Worm (Caenorhabditis elegans) whole organism, L3 larva: ENCODE data around the gene F21D9.11.
"Not testable (repeated sequence)": the region's sequence is repeated elsewhere in the genome, so short reads cannot be mapped to it uniquely, and the experiment has no call there.

ENCODE experiments used
- aly-2 ChIP-seq: fragments of 150-350 bp; optimal IDR thresholded peaks from 2 replicates; lab custom pipeline; 2014; ENCODE audit warnings: missing biosample characterization, missing genetic modification characterization
- ceh-16 ChIP-seq: sonication (generic microtip); optimal IDR thresholded peaks from 2 replicates; lab custom pipeline; 2017; ENCODE audit warnings: missing biosample characterization, missing genetic modification characterization
- ceh-82 ChIP-seq: fragments of 150-350 bp; optimal IDR thresholded peaks from 2 replicates; lab custom pipeline; 2014; ENCODE audit warnings: missing biosample characterization, missing genetic modification characterization
- daf-12 ChIP-seq: fragments of 150-350 bp; optimal IDR thresholded peaks from 2 replicates; lab custom pipeline; 2014; ENCODE audit warnings: missing biosample characterization, missing genetic modification reagents, missing genetic modification characterization
- egl-27 ChIP-seq: sonication (generic microtip); optimal IDR thresholded peaks from 4 replicates; lab custom pipeline; 2017; ENCODE audit warnings: missing biosample characterization, missing genetic modification reagents, missing genetic modification characterization
- elt-2 ChIP-seq: sonication (generic microtip); optimal IDR thresholded peaks from 2 replicates; lab custom pipeline; 2016; ENCODE audit warnings: missing genetic modification reagents, mild to moderate bottlenecking, missing genetic modification characterization, missing compliant biosample characterization
- elt-3 ChIP-seq, 3 experiments: fragments of 150-350 bp in 1 of 3; sonication (generic microtip) in 2 of 3; optimal IDR thresholded peaks; 2 replicates in 2 of 3; 4 replicates in 1 of 3; lab custom pipeline; 2014 to 2017; ENCODE audit warnings: missing biosample characterization in 3 of 3, missing genetic modification characterization in 3 of 3
- eor-1 ChIP-seq, 2 experiments: fragments of 150-350 bp; optimal IDR thresholded peaks; 2 replicates each; lab custom pipeline; 2014 to 2018; ENCODE audit warnings: missing biosample characterization in 2 of 2, missing genetic modification characterization in 2 of 2
- fos-1 ChIP-seq: fragments of 150-350 bp; optimal IDR thresholded peaks from 2 replicates; lab custom pipeline; 2014; ENCODE audit warnings: missing biosample characterization, missing genetic modification characterization
- hmg-11 ChIP-seq: sonication (generic microtip); optimal IDR thresholded peaks from 2 replicates; lab custom pipeline; 2016; ENCODE audit warnings: missing genetic modification characterization, missing compliant biosample characterization
- jun-1 ChIP-seq: fragments of 150-350 bp; optimal IDR thresholded peaks from 2 replicates; lab custom pipeline; 2014; ENCODE audit warnings: missing biosample characterization, missing genetic modification reagents, missing genetic modification characterization
- lin-39 ChIP-seq: fragments of 150-350 bp; optimal IDR thresholded peaks from 2 replicates; lab custom pipeline; 2018; ENCODE audit warnings: missing biosample characterization, missing genetic modification reagents, missing genetic modification characterization
- mdl-1 ChIP-seq: fragments of 150-350 bp; optimal IDR thresholded peaks from 2 replicates; lab custom pipeline; 2014; ENCODE audit warnings: missing biosample characterization, missing genetic modification characterization
- mml-1 ChIP-seq: fragments of 150-350 bp; sonication (generic microtip); optimal IDR thresholded peaks from 3 replicates; lab custom pipeline; 2014; ENCODE audit warnings: missing biosample characterization, missing genetic modification characterization
- nfya-1 ChIP-seq: sonication (generic microtip); optimal IDR thresholded peaks from 2 replicates; lab custom pipeline; 2017; ENCODE audit warnings: missing genetic modification characterization, mild to moderate bottlenecking, missing compliant biosample characterization, antibody characterized with exemption, moderate library complexity; ENCODE audit not compliant: insufficient read depth
- nhr-11 ChIP-seq: fragments of 150-350 bp; optimal IDR thresholded peaks from 2 replicates; lab custom pipeline; 2014; ENCODE audit warnings: missing biosample characterization, missing genetic modification characterization
- nhr-23 ChIP-seq: fragments of 150-350 bp; optimal IDR thresholded peaks from 2 replicates; lab custom pipeline; 2014; ENCODE audit warnings: missing biosample characterization, missing genetic modification reagents, missing genetic modification characterization
- nhr-25 ChIP-seq: sonication (generic microtip); optimal IDR thresholded peaks from 2 replicates; lab custom pipeline; 2017; ENCODE audit warnings: missing biosample characterization, missing genetic modification characterization
- nhr-28 ChIP-seq: fragments of 150-350 bp; optimal IDR thresholded peaks from 2 replicates; lab custom pipeline; 2014; ENCODE audit warnings: missing biosample characterization, missing genetic modification characterization
- nhr-43 ChIP-seq: sonication (generic microtip); optimal IDR thresholded peaks from 2 replicates; lab custom pipeline; 2016; ENCODE audit warnings: mild to moderate bottlenecking, missing genetic modification characterization, missing compliant biosample characterization; ENCODE audit not compliant: poor library complexity, severe bottlenecking
- nhr-76 ChIP-seq: fragments of 150-350 bp; sonication (generic microtip); optimal IDR thresholded peaks from 5 replicates; lab custom pipeline; 2014; ENCODE audit warnings: missing biosample characterization, missing genetic modification characterization
- pha-4 ChIP-seq: fragments of 150-350 bp; optimal IDR thresholded peaks from 2 replicates; lab custom pipeline; 2014; ENCODE audit warnings: missing biosample characterization, missing genetic modification reagents, missing genetic modification characterization
- pqm-1 ChIP-seq: fragments of 150-350 bp; optimal IDR thresholded peaks from 2 replicates; lab custom pipeline; 2017; ENCODE audit warnings: missing biosample characterization, missing genetic modification characterization, inconsistent platforms
- skn-1 ChIP-seq: fragments of 150-350 bp; optimal IDR thresholded peaks from 2 replicates; lab custom pipeline; 2014; ENCODE audit warnings: missing biosample characterization, missing genetic modification characterization
- snpc-4 ChIP-seq: fragments of 150-350 bp; optimal IDR thresholded peaks from 2 replicates; lab custom pipeline; 2014; ENCODE audit warnings: missing biosample characterization, missing genetic modification characterization
- unc-62 ChIP-seq: fragments of 150-350 bp; sonication (generic microtip); optimal IDR thresholded peaks from 4 replicates; lab custom pipeline; 2014; ENCODE audit warnings: missing biosample characterization, missing genetic modification reagents, missing genetic modification characterization
- ztf-11 ChIP-seq: fragments of 150-350 bp; optimal IDR thresholded peaks from 2 replicates; lab custom pipeline; 2014; ENCODE audit warnings: missing biosample characterization, missing genetic modification characterization
- ztf-4 ChIP-seq: fragments of 150-350 bp; optimal IDR thresholded peaks from 2 replicates; lab custom pipeline; 2014; ENCODE audit warnings: missing biosample characterization, missing genetic modification characterization

Gene F21D9.11

DNA sequence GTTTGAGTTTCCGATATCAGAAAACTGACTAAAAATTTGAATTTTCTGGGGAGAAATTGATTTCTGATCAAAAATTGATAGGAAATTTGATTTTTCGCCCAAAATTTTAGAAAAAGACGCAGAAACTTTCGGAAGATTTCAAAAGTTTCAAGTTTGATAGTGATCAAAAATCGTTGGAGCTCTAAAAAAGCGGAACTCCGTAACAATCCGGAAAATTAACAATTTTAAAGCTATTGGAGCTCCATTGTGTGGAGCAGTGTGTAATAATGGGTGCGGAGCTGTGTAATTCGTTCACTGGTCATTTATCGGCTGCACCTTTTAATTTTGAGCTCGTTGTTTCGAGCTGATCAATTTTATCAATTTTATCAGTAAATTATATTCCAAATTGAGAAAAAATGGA is 1.6 kb downstream of the F21D9.11 start, which contains the start of gene F21D9.4:
TSS of gene F21D9.4 (plus strand) at position 301 of the 400 bp plus-strand sequence.
- TF ChIP-seq unc-62 (GFP tag; lab: Kevin White, UChicago), result no peak
- TF ChIP-seq nfya-1 (tag; lab: Kevin White, UChicago), result no peak
- no peak for TF ChIP-seq elt-2 (tag; lab: Kevin White, UChicago)
- no peak for TF ChIP-seq egl-27 (tag; lab: Kevin White, UChicago)
- TF ChIP-seq nhr-43, result no peak
- no peak for TF ChIP-seq pha-4 (tag; lab: Kevin White, UChicago)
- no peak for TF ChIP-seq ceh-16 (tag; lab: Kevin White, UChicago)
- no peak for TF ChIP-seq nhr-11
- no peak for TF ChIP-seq hmg-11 (tag; lab: Kevin White, UChicago)
- no peak for TF ChIP-seq elt-3 (tag; optimal IDR thresholded peaks at IDR 0.05; lab: Kevin White, UChicago)
- TF ChIP-seq daf-12, result no peak
- no peak for TF ChIP-seq nhr-76 (tag; lab: Kevin White, UChicago)
- TF ChIP-seq lin-39 (tag; lab: Kevin White, UChicago), result no peak
- TF ChIP-seq fos-1 (tag; lab: Kevin White, UChicago), result no peak
- no peak for TF ChIP-seq jun-1 (tag; lab: Kevin White, UChicago)
- TF ChIP-seq nhr-28 (tag; lab: Kevin White, UChicago), result no peak
- TF ChIP-seq nhr-25 (tag; lab: Kevin White, UChicago), result no peak
- no peak for TF ChIP-seq skn-1 (tag; lab: Kevin White, UChicago)
- no peak for TF ChIP-seq mdl-1 (tag; lab: Kevin White, UChicago)
- TF ChIP-seq ztf-11 (tag; lab: Kevin White, UChicago), result no peak

DNA sequence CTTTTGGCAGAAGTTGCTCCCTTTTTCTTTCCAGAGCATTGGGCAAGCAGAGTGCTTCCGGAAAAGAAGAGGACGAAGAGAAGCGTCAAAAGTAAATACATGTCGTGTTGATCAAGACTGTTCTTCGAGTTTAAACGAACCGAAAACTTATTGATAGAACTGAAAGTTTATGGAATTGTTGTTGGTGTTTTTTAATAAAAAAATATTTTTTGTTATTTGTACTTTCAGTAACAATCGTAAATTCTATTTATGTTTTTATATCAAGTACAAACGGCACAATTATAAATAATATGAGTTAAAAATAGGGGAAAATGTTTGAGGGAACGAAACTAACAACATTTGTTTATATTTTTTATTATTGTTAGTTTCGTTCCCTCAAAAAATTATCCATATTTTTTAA is 5.7 kb downstream of the F21D9.11 start, which contains the start of gene F21D9.3:
TSS of gene F21D9.3 (minus strand) at position 101 of the 400 bp plus-strand sequence.
- TF ChIP-seq nhr-23 (tag; lab: Kevin White, UChicago) (no peak), elt-3 (tag; optimal IDR thresholded peaks at IDR 0.05; lab: Kevin White, UChicago) (no peak), elt-2 (tag; lab: Kevin White, UChicago) (no peak), ceh-82 (tag; lab: Kevin White, UChicago) (no peak), pha-4 (tag; lab: Kevin White, UChicago) (no peak), mml-1 (tag; lab: Kevin White, UChicago) (no peak)
- TF ChIP-seq, all 47 proteins: peak for 0

DNA sequence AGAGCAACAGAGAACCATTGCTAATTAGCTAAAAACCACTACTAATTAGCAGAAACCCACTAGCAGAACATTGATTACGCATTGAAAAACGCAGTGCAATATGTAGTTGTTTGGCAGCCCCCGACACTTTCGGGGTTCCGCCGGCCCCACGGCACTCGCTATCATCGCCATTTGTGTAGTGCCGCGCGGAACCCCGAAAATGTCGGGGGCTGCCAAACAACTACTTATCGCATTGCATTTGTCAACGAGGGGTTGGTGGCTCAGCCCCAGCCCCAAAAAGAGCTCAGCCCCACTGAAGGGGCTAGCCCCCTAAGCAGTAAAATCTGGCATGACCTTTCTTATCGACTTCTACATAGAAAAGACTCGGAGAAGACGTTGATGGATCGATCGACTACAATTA is 7.5 kb downstream of the F21D9.11 start:
- TF ChIP-seq nfya-1 (tag; lab: Kevin White, UChicago), result no peak
- TF ChIP-seq, all 47 proteins: peak for 0

ce11 chrV:19260686-19261085 is 8.7 kb downstream of the F21D9.11 start:
- TF ChIP-seq daf-12 (no peak), egl-27 (tag; lab: Kevin White, UChicago) (no peak), pqm-1 (tag; lab: Kevin White, UChicago) (no peak), hmg-11 (tag; lab: Kevin White, UChicago) (no peak), aly-2 (tag; lab: Kevin White, UChicago) (no peak), elt-2 (tag; lab: Kevin White, UChicago) (no peak), snpc-4 (tag; lab: Kevin White, UChicago) (no peak), nfya-1 (tag; lab: Kevin White, UChicago) (no peak), ztf-4 (tag; lab: Kevin White, UChicago) (no peak), nhr-11 (no peak)
- TF ChIP-seq, all 47 proteins: peak for 0

DNA sequence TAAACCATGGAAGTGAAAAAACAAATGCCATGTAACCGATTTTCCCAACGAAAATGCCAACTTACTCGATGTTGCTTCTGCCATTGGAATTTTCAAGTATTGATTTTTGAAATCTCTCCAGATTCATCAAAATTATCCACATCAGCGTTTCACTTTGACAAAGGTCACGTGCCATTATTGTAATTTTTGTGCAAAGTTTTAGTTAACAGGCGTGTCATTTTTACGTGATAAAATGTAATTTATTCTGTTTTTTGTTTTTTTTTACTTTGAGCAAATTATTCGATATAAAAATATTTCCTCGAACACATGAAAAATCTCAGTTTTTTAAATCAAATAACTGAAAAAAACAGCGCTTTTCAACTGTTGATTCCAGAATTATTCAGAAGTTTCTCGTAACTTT is 10.4 kb downstream of the F21D9.11 start, which contains the start of gene F21D9.2:
TSS of gene F21D9.2 (minus strand) at position 101 of the 400 bp plus-strand sequence.
- TF ChIP-seq nhr-25 (tag; lab: Kevin White, UChicago), result no peak
- no peak for TF ChIP-seq hmg-11 (tag; lab: Kevin White, UChicago)

- TF ChIP-seq elt-2 (tag; lab: Kevin White, UChicago); nfya-1 (tag; lab: Kevin White, UChicago); eor-1 (tag; optimal IDR thresholded peaks at IDR 0.05; lab: Kevin White, UChicago): not testable (repeated sequence)
Observed at ce11 chrV:19264148-19264547, 12.2 kb downstream of the F21D9.11 start, which contains the start of gene F21D9.1. Gene F21D9.1 (plus strand): TSS chrV:19264448.
